Worm (Caenorhabditis elegans) whole organism, L2 larva: ENCODE results near the gene sma-10.

Experiments used
- ZK546.5 ChIP-seq: sonication (generic microtip); optimal IDR thresholded peaks from 2 replicates; lab custom pipeline; 2017; ENCODE audit warnings: missing biosample characterization, missing genetic modification characterization
- alr-1 ChIP-seq: fragments of 150-350 bp; optimal IDR thresholded peaks from 2 replicates; lab custom pipeline; 2014; ENCODE audit warnings: missing biosample characterization, missing genetic modification characterization
- ama-1 ChIP-seq: fragments of 150-350 bp; optimal IDR thresholded peaks from 2 replicates; lab custom pipeline; 2018; ENCODE audit warnings: inconsistent platforms
- lin-13 ChIP-seq: fragments of 150-350 bp; optimal IDR thresholded peaks from 2 replicates; lab custom pipeline; 2014; ENCODE audit warnings: missing biosample characterization, missing genetic modification reagents, missing genetic modification characterization
- mbf-1 ChIP-seq: sonication (generic microtip); optimal IDR thresholded peaks from 2 replicates; lab custom pipeline; 2017; ENCODE audit warnings: missing biosample characterization, missing genetic modification characterization
- nhr-12 ChIP-seq: fragments of 150-350 bp; optimal IDR thresholded peaks from 2 replicates; lab custom pipeline; 2014; ENCODE audit warnings: missing biosample characterization, missing genetic modification characterization
- nhr-23 ChIP-seq: fragments of 150-350 bp; optimal IDR thresholded peaks from 2 replicates; lab custom pipeline; 2014; ENCODE audit warnings: missing biosample characterization, missing genetic modification reagents, missing genetic modification characterization
- nhr-6 ChIP-seq: fragments of 150-350 bp; optimal IDR thresholded peaks from 2 replicates; lab custom pipeline; 2014; ENCODE audit warnings: missing biosample characterization, missing genetic modification characterization
- ztf-11 ChIP-seq: sonication (generic microtip); optimal IDR thresholded peaks from 2 replicates; lab custom pipeline; 2017; ENCODE audit warnings: missing biosample characterization, missing genetic modification characterization

ce11 chrIV:294737-295136, 20.5 kb downstream of the sma-10 start:
- no peak for TF ChIP-seq nhr-12 (tag; lab: Kevin White, UChicago)
- no peak for TF ChIP-seq ztf-11 (tag; lab: Kevin White, UChicago)
- no peak for TF ChIP-seq ama-1 (lab: Kevin White, UChicago)
- no peak for TF ChIP-seq nhr-23 (tag; lab: Kevin White, UChicago)
- TF ChIP-seq lin-13 (GFP tag; lab: Kevin White, UChicago), result no peak
- TF ChIP-seq mbf-1 (tag; lab: Kevin White, UChicago), result no peak
- no peak for TF ChIP-seq ZK546.5 (tag; lab: Kevin White, UChicago)
- TF ChIP-seq nhr-6 (tag; lab: Kevin White, UChicago), result no peak
- TF ChIP-seq alr-1, result no peak
